Worm (Caenorhabditis elegans): ENCODE results near the gene srt-14.
"Not testable (repeated sequence)": the region's sequence is repeated elsewhere in the genome, so short reads cannot be mapped to it uniquely, and the experiment has no call there.

The srt-14 gene

ce11 chrV:4293425-4293824 lies 37.1 kb upstream of the srt-14 start, which contains the start of gene srh-194:
Gene srh-194 (minus strand): TSS chrV:4293525.
- not testable (repeated sequence) for TF ChIP-seq F10E7.11 (tag; optimal IDR thresholded peaks at IDR 0.05); ztf-25 (GFP tag; IDR thresholded peaks at IDR 0.05); K12H6.12 (tag; optimal IDR thresholded peaks at IDR 0.05)

- TF ChIP-seq nhr-179 (tag; optimal IDR thresholded peaks at IDR 0.05); ceh-40 (GFP tag; IDR thresholded peaks at IDR 0.05); lin-26 (GFP tag; IDR thresholded peaks at IDR 0.05): not testable (repeated sequence)
Measured at ce11 chrV:4290093-4290492, 33.7 kb upstream of the srt-14 start, which contains the start of gene srh-193. Gene srh-193 (minus strand): TSS chrV:4290193.

ce11 chrV:4284737-4285136 lies 28.4 kb upstream of the srt-14 start, which contains the start of gene srt-19:
Gene srt-19 (plus strand): TSS chrV:4285037.
- not testable (repeated sequence) for TF ChIP-seq F23B12.7 (tag; optimal IDR thresholded peaks at IDR 0.05; ENCODE audit: insufficient read depth); nfya-1 (tag; optimal IDR thresholded peaks at IDR 0.05; ENCODE audit: borderline replicate concordance, insufficient read depth); hlh-26 (GFP tag; conservative IDR thresholded peaks at IDR 0.05)

- not testable (repeated sequence) for TF ChIP-seq ztf-18 (tag; optimal IDR thresholded peaks at IDR 0.05); attf-6 (GFP tag; IDR thresholded peaks at IDR 0.05); madf-8 (GFP tag; conservative IDR thresholded peaks at IDR 0.05)
Measured at ce11 chrV:4281699-4282098, 25.3 kb upstream of the srt-14 start, which contains the start of gene srt-37. Gene srt-37 (minus strand): TSS chrV:4281799.

ce11 chrV:4278735-4279134 lies 22.4 kb upstream of the srt-14 start, which contains the start of gene srt-20:
Gene srt-20 (minus strand): TSS chrV:4278835.
- not testable (repeated sequence) for TF ChIP-seq let-526 (GFP tag; IDR thresholded peaks at IDR 0.05); Y79H2A.3 (GFP tag; conservative IDR thresholded peaks at IDR 0.05); Y53G8AR.9 (GFP tag; conservative IDR thresholded peaks at IDR 0.05)

ce11 chrV:4273372-4273771 lies 17.0 kb upstream of the srt-14 start:
- TF ChIP-seq him-1 (tag; optimal IDR thresholded peaks at IDR 0.05) (no peak), T07F8.4 (tag; optimal IDR thresholded peaks at IDR 0.05) (no peak), ZK185.1 (tag; optimal IDR thresholded peaks at IDR 0.05; ENCODE audit: poor library complexity, severe bottlenecking) (no peak), nhr-27 (tag; optimal IDR thresholded peaks at IDR 0.05) (no peak), egl-18 (GFP tag; IDR thresholded peaks at IDR 0.05) (no peak), F52B5.7 (tag; optimal IDR thresholded peaks at IDR 0.05) (no peak), dpl-1 (GFP tag; optimal IDR thresholded peaks at IDR 0.05) (no peak), sptf-2 (GFP tag; optimal IDR thresholded peaks at IDR 0.05) (no peak), D2030.7 (GFP tag; IDR thresholded peaks at IDR 0.05) (no peak), tbx-9 (tag; optimal IDR thresholded peaks at IDR 0.05; ENCODE audit: borderline replicate concordance) (no peak), unc-62 (GFP tag; optimal IDR thresholded peaks at IDR 0.05) (no peak), Y95B8A.8 (GFP tag; IDR thresholded peaks at IDR 0.05) (no peak)

ce11 chrV:4271258-4271657 lies 14.9 kb upstream of the srt-14 start, which contains the start of gene srt-38:
Gene srt-38 (minus strand): TSS chrV:4271358.
- not testable (repeated sequence) for TF ChIP-seq unc-62 (GFP tag; optimal IDR thresholded peaks at IDR 0.05); dpl-1 (GFP tag; optimal IDR thresholded peaks at IDR 0.05); tbx-9 (tag; optimal IDR thresholded peaks at IDR 0.05; ENCODE audit: borderline replicate concordance)
